Worm (Caenorhabditis elegans) whole organism, young adult: ENCODE measurements around the gene Y40A1A.3.

Experiments
- C06A6.2 ChIP-seq: fragments of 200-800 bp; sonication (Bioruptor generic); conservative IDR thresholded peaks from 2 replicates; pipeline ENCODE4 v1.3.6; 2022; ENCODE audit warnings: missing genetic modification characterization, missing compliant biosample characterization
- F49E8.2 ChIP-seq: sonication (generic microtip); optimal IDR thresholded peaks from 3 replicates; lab custom pipeline; 2017; ENCODE audit warnings: missing genetic modification characterization, mild to moderate bottlenecking, missing compliant biosample characterization, antibody characterized with exemption, moderate library complexity; ENCODE audit not compliant: insufficient read depth
- F57C9.4 ChIP-seq: sonication (generic microtip); optimal IDR thresholded peaks from 2 replicates; lab custom pipeline; 2017; ENCODE audit warnings: mild to moderate bottlenecking, missing genetic modification characterization, missing compliant biosample characterization
- attf-3 ChIP-seq: fragments of 200-800 bp; sonication (Bioruptor generic); conservative IDR thresholded peaks from 2 replicates; pipeline ENCODE4 v1.3.6; 2022; ENCODE audit warnings: missing genetic modification reagents, missing genetic modification characterization, missing compliant biosample characterization
- dpl-1 ChIP-seq: fragments of 150-350 bp; optimal IDR thresholded peaks from 2 replicates; lab custom pipeline; 2014; ENCODE audit warnings: missing biosample characterization, missing genetic modification reagents, missing genetic modification characterization
- hmg-1.2 ChIP-seq: fragments of 200-800 bp; sonication (Bioruptor generic); IDR thresholded peaks from 2 replicates; pipeline ENCODE4 v1.3.6; 2022; ENCODE audit warnings: missing genetic modification reagents, missing genetic modification characterization, missing compliant biosample characterization
- lsy-27 ChIP-seq: sonication (generic microtip); optimal IDR thresholded peaks from 2 replicates; lab custom pipeline; 2017; ENCODE audit warnings: missing genetic modification characterization, mild to moderate bottlenecking, missing compliant biosample characterization, antibody characterized with exemption, missing genotype, borderline replicate concordance; ENCODE audit not compliant: insufficient read depth
- pbrm-1 ChIP-seq: fragments of 200-800 bp; sonication (Bioruptor generic); IDR thresholded peaks from 2 replicates; pipeline ENCODE4 v1.3.6; 2022; ENCODE audit warnings: missing genetic modification reagents, missing genetic modification characterization, missing compliant biosample characterization
- snpc-4 ChIP-seq, 5 experiments: fragments of 150-350 bp in 1 of 5; sonication (generic microtip) in 4 of 5; optimal IDR thresholded peaks; 2 replicates each; lab custom pipeline; 2014 to 2018; ENCODE audit warnings: missing genetic modification characterization in 5 of 5, missing biosample characterization in 3 of 5, antibody characterized with exemption in 2 of 5, mild to moderate bottlenecking in 2 of 5, missing compliant biosample characterization in 2 of 5, missing genotype in 2 of 5, moderate library complexity in 2 of 5, missing genetic modification reagents in 1 of 5
- zim-3 ChIP-seq: sonication (generic microtip); optimal IDR thresholded peaks from 2 replicates; lab custom pipeline; 2017; ENCODE audit warnings: mild to moderate bottlenecking, missing genetic modification characterization, moderate library complexity, missing compliant biosample characterization
- ztf-18 ChIP-seq: sonication (generic microtip); optimal IDR thresholded peaks from 2 replicates; lab custom pipeline; 2016; ENCODE audit warnings: missing genotype, mild to moderate bottlenecking, missing genetic modification characterization, missing compliant biosample characterization

ce11 chrX:2018211-2018610 lies 20.4 kb upstream of the Y40A1A.3 start:
- TF ChIP-seq zim-3 (tag; lab: Kevin White, UChicago) (no peak), dpl-1 (GFP tag; lab: Kevin White, UChicago) (no peak), hmg-1.2 (GFP tag; lab: Robert Waterston, UW) (no peak), F49E8.2 (tag; lab: Kevin White, UChicago) (no peak), lsy-27 (no peak), C06A6.2 (GFP tag; lab: Robert Waterston, UW) (no peak), ztf-18 (tag; lab: Kevin White, UChicago) (no peak), snpc-4 (GFP tag; optimal IDR thresholded peaks at IDR 0.05; lab: Kevin White, UChicago) (no peak), snpc-4 (tag; optimal IDR thresholded peaks at IDR 0.05; lab: Kevin White, UChicago) (no peak), F57C9.4 (no peak), pbrm-1 (GFP tag; lab: Robert Waterston, UW) (no peak), attf-3 (GFP tag; lab: Robert Waterston, UW) (no peak)
